Fruit fly (Drosophila melanogaster): ENCODE measurements around the gene CG13760.
A peak's percentile ranks its signal among the peaks of the same experiment; 100 is the strongest.

CG13760 gene

DNA sequence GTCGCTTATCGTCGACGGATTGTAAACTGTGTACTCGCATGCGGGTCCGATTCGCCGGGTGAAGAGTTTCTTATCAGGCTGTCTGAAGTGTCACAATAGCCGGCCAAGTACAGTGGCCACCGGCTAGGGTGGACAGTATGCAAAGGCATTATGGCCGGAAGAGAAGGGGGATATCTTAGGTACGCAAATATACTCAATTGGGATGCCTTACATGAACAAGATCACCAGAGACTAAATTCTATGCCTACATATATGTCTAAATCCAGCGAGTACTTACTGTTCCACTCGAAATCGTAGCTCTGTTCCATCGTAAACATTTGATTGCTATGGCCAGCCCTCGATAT, 8.2 kb upstream of the CG13760 start (continued):
- TF ChIP-seq Mrtf (GFP tag; IDR thresholded peaks at IDR 0.05) (peak; percentile 93), CG8388 (GFP tag; optimal IDR thresholded peaks at IDR 0.05) (no peak), Hand (GFP tag; optimal IDR thresholded peaks at IDR 0.05) (peak; percentile 92), CG7372 (GFP tag; IDR thresholded peaks at IDR 0.05) (peak; percentile 91), PHDP (tag; optimal IDR thresholded peaks at IDR 0.05) (peak; percentile 88), usp (GFP tag; optimal IDR thresholded peaks at IDR 0.05) (no peak), tap (tag; optimal IDR thresholded peaks at IDR 0.05) (peak; percentile 86), NfI (GFP tag; optimal IDR thresholded peaks at IDR 0.05) (peak; percentile 86), CG12744 (GFP tag; optimal IDR thresholded peaks at IDR 0.05) (peak; percentile 77), CG6654 (GFP tag; optimal IDR thresholded peaks at IDR 0.05) (peak; percentile 71), CG17912 (GFP tag; optimal IDR thresholded peaks at IDR 0.05) (no peak), Aef1 (GFP tag; IDR thresholded peaks at IDR 0.05) (peak; percentile 95), CG4282 (GFP tag; optimal IDR thresholded peaks at IDR 0.05) (peak; percentile 55), CG9437 (GFP tag; optimal IDR thresholded peaks at IDR 0.05) (peak; percentile 58), zfh1 (GFP tag; IDR thresholded peaks at IDR 0.05) (peak; percentile 95), gcm2 (GFP tag; optimal IDR thresholded peaks at IDR 0.05) (peak; percentile 69), CG3847 (GFP tag; IDR thresholded peaks at IDR 0.05) (peak; percentile 93), Med (GFP tag) (peak; percentile 99), CG13624 (GFP tag; optimal IDR thresholded peaks at IDR 0.05) (peak; percentile 94), aop (GFP tag; IDR thresholded peaks at IDR 0.05) (peak; percentile 60; the same call in 1 of the 2 replicates), D (optimal IDR thresholded peaks at IDR 0.05) (no peak), D (GFP tag; optimal IDR thresholded peaks at IDR 0.05) (peak; percentile 69), pnt (GFP tag; optimal IDR thresholded peaks at IDR 0.05) (peak; percentile 86), CG32767 (GFP tag; IDR thresholded peaks at IDR 0.05) (peak; percentile 89), Poxn (GFP tag; IDR thresholded peaks at IDR 0.05) (peak; percentile 88), CG11504 (tag; optimal IDR thresholded peaks at IDR 0.05) (peak; percentile 91), repo (GFP tag; optimal IDR thresholded peaks at IDR 0.05) (peak; percentile 92), pita (GFP tag; optimal IDR thresholded peaks at IDR 0.05) (no peak), exex (tag; optimal IDR thresholded peaks at IDR 0.05) (peak; percentile 83), NC2β (GFP tag; optimal IDR thresholded peaks at IDR 0.05) (peak; percentile 73), CG4424 (GFP tag; optimal IDR thresholded peaks at IDR 0.05) (peak; percentile 84), CG8478 (optimal IDR thresholded peaks at IDR 0.05) (no peak), CG31365 (tag; optimal IDR thresholded peaks at IDR 0.05) (peak; percentile 78), Pdp1 (GFP tag; optimal IDR thresholded peaks at IDR 0.05) (peak; percentile 88 to 95), zen (tag; optimal IDR thresholded peaks at IDR 0.05) (peak; percentile 56), dmrt11E (tag; optimal IDR thresholded peaks at IDR 0.05) (peak; percentile 51), CG14860 (GFP tag; IDR thresholded peaks at IDR 0.05; ENCODE audit: partially characterized antibody) (no peak), nmo (GFP tag; optimal IDR thresholded peaks at IDR 0.05) (peak; percentile 89), CG7839 (tag; optimal IDR thresholded peaks at IDR 0.05) (peak; percentile 95), run (tag; optimal IDR thresholded peaks at IDR 0.05) (peak; percentile 66), Optix (GFP tag; IDR thresholded peaks at IDR 0.05) (peak; percentile 93), CG15269 (tag; optimal IDR thresholded peaks at IDR 0.05) (peak; percentile 93), Atf6 (GFP tag; IDR thresholded peaks at IDR 0.05) (peak; percentile 96), Drgx (GFP tag; IDR thresholded peaks at IDR 0.05) (peak; percentile 92), CG1792 (GFP tag; optimal IDR thresholded peaks at IDR 0.05) (peak; percentile 89), Doc2 (GFP tag; IDR thresholded peaks at IDR 0.05) (peak; percentile 74), sqz (GFP tag; optimal IDR thresholded peaks at IDR 0.05) (peak; percentile 67), CG2202 (tag; optimal IDR thresholded peaks at IDR 0.05) (no peak), CG30431 (GFP tag; optimal IDR thresholded peaks at IDR 0.05) (peak; percentile 85), bsh (GFP tag; optimal IDR thresholded peaks at IDR 0.05) (peak; percentile 48 to 78), dpn (GFP tag; optimal IDR thresholded peaks at IDR 0.05) (peak; percentile 95), Hr3 (GFP tag; optimal IDR thresholded peaks at IDR 0.05) (peak; percentile 84), yki (optimal IDR thresholded peaks at IDR 0.05) (no peak)

Measured in whole organism, embryonic.